Fruit fly (Drosophila melanogaster) whole organism, embryonic: ENCODE data around the gene CG9733.

Experiments used
- CG10462 ChIP-seq: fragments of 200-800 bp; sonication (Bioruptor generic); optimal IDR thresholded peaks from 2 replicates; lab custom pipeline; 2016; ENCODE audit warnings: missing biosample characterization, missing genetic modification characterization
- CG11247 ChIP-seq: fragments of 200-800 bp; sonication (Bioruptor generic); IDR thresholded peaks from 2 replicates; pipeline ENCODE4 v1.3.6; 2022; ENCODE audit warnings: missing biosample characterization, missing genetic modification characterization
- CG12391 ChIP-seq: fragments of 200-800 bp; sonication (Bioruptor generic); optimal IDR thresholded peaks from 3 replicates; lab custom pipeline; 2018; ENCODE audit warnings: missing biosample characterization, mild to moderate bottlenecking, missing genetic modification characterization, moderate library complexity
- CG12942 ChIP-seq: fragments of 200-800 bp; sonication (Bioruptor generic); optimal IDR thresholded peaks from 3 replicates; lab custom pipeline; 2016; ENCODE audit warnings: missing biosample characterization, missing genetic modification characterization
- CG13123 ChIP-seq: fragments of 200-800 bp; sonication (Bioruptor generic); optimal IDR thresholded peaks from 2 replicates; lab custom pipeline; 2016; ENCODE audit warnings: missing biosample characterization, missing genetic modification characterization
- CG15073 ChIP-seq: fragments of 200-800 bp; sonication (Bioruptor generic); optimal IDR thresholded peaks from 2 replicates; lab custom pipeline; 2016; ENCODE audit warnings: missing biosample characterization, missing genetic modification characterization
- CG16815 ChIP-seq: fragments of 200-800 bp; sonication (Bioruptor generic); optimal IDR thresholded peaks from 3 replicates; lab custom pipeline; 2017; ENCODE audit warnings: missing biosample characterization, mild to moderate bottlenecking, missing genetic modification characterization
- CG17359 ChIP-seq: fragments of 200-800 bp; sonication (Bioruptor generic); optimal IDR thresholded peaks from 3 replicates; lab custom pipeline; 2018; ENCODE audit warnings: missing biosample characterization, mild to moderate bottlenecking, missing genetic modification characterization, moderate library complexity
- CG17361 ChIP-seq: fragments of 200-800 bp; sonication (Bioruptor generic); IDR thresholded peaks from 3 replicates; pipeline ENCODE4 v1.3.6; 2022; ENCODE audit warnings: missing biosample characterization, missing genetic modification characterization
- CG18011 ChIP-seq: fragments of 200-800 bp; sonication (Bioruptor generic); optimal IDR thresholded peaks from 2 replicates; lab custom pipeline; 2017; ENCODE audit warnings: missing biosample characterization, missing genetic modification characterization, mild to moderate bottlenecking, moderate library complexity, missing genotype
- CG2120 ChIP-seq: fragments of 200-800 bp; sonication (Bioruptor generic); optimal IDR thresholded peaks from 3 replicates; lab custom pipeline; 2016; ENCODE audit warnings: missing biosample characterization, missing genetic modification characterization
- CG31441 ChIP-seq: fragments of 200-800 bp; sonication (Bioruptor generic); IDR thresholded peaks from 2 replicates; pipeline ENCODE4 v1.3.6; 2022; ENCODE audit warnings: missing biosample characterization, missing genetic modification characterization
- CG32772 ChIP-seq: fragments of 200-800 bp; sonication (Bioruptor generic); IDR thresholded peaks from 2 replicates; pipeline ENCODE4 v1.3.6; 2022; ENCODE audit warnings: missing biosample characterization, missing genetic modification characterization
- CG3281 ChIP-seq: fragments of 200-800 bp; sonication (Bioruptor generic); optimal IDR thresholded peaks from 3 replicates; lab custom pipeline; 2017; ENCODE audit warnings: missing biosample characterization, mild to moderate bottlenecking, missing genetic modification characterization
- CG3838 ChIP-seq: fragments of 200-800 bp; sonication (Bioruptor generic); optimal IDR thresholded peaks from 3 replicates; lab custom pipeline; 2016; ENCODE audit warnings: missing biosample characterization, missing genetic modification characterization
- CG6175 ChIP-seq: fragments of 200-800 bp; sonication (Bioruptor generic); IDR thresholded peaks from 3 replicates; pipeline ENCODE4 v1.3.6; 2022; ENCODE audit warnings: missing biosample characterization, missing genetic modification characterization
- CG6254 ChIP-seq: fragments of 200-800 bp; sonication (Bioruptor generic); optimal IDR thresholded peaks from 3 replicates; lab custom pipeline; 2017; ENCODE audit warnings: mild to moderate bottlenecking, missing biosample characterization, missing genetic modification reagents, missing genetic modification characterization
- CG7357 ChIP-seq: fragments of 200-800 bp; sonication (Bioruptor generic); IDR thresholded peaks from 3 replicates; pipeline ENCODE4 v1.3.6; 2022; ENCODE audit warnings: missing biosample characterization, missing genetic modification characterization
- CG7372 ChIP-seq: fragments of 200-800 bp; sonication (Bioruptor generic); IDR thresholded peaks from 2 replicates; pipeline ENCODE4 v1.3.6; 2022; ENCODE audit warnings: missing biosample characterization, missing genetic modification characterization
- CG7786 ChIP-seq: fragments of 200-800 bp; sonication (Bioruptor generic); optimal IDR thresholded peaks from 2 replicates; lab custom pipeline; 2016; ENCODE audit warnings: missing biosample characterization, missing genetic modification characterization
- Dek ChIP-seq: fragments of 200-800 bp; sonication (Bioruptor generic); optimal IDR thresholded peaks from 3 replicates; lab custom pipeline; 2019; ENCODE audit warnings: missing biosample characterization, mild to moderate bottlenecking, missing genetic modification characterization, moderate library complexity
- Dref ChIP-seq: fragments of 200-800 bp; sonication (Bioruptor generic); IDR thresholded peaks from 2 replicates; pipeline ENCODE4 v1.3.6; 2022; ENCODE audit warnings: missing biosample characterization, missing genetic modification characterization
- Eip74EF ChIP-seq, 2 experiments: fragments of 200-800 bp in 1 of 2; fragments of >200 bp in 1 of 2; sonication (Bioruptor generic) in 1 of 2; optimal IDR thresholded peaks; 2 replicates each; lab custom pipeline; 2017 to 2019; ENCODE audit warnings: missing biosample characterization in 2 of 2, missing genetic modification characterization in 2 of 2, mild to moderate bottlenecking in 1 of 2, moderate library complexity in 1 of 2
- Fer2 ChIP-seq: fragments of 200-800 bp; sonication (Bioruptor generic); optimal IDR thresholded peaks from 2 replicates; lab custom pipeline; 2018; ENCODE audit warnings: missing biosample characterization, mild to moderate bottlenecking, missing genetic modification characterization, moderate library complexity
- GATAe ChIP-seq: fragments of 200-800 bp; sonication (Bioruptor generic); conservative IDR thresholded peaks from 2 replicates; pipeline ENCODE4 v1.3.6; 2022; ENCODE audit warnings: missing biosample characterization, missing genetic modification characterization
- Jarid2 ChIP-seq: fragments of 200-800 bp; sonication (Bioruptor generic); optimal IDR thresholded peaks from 3 replicates; lab custom pipeline; 2017; ENCODE audit warnings: mild to moderate bottlenecking, missing biosample characterization, missing genetic modification reagents, missing genetic modification characterization
- Pdp1 ChIP-seq, 2 experiments: fragments of 200-800 bp; sonication (Bioruptor generic); optimal IDR thresholded peaks; 3 replicates each; lab custom pipeline; 2016; ENCODE audit warnings: missing biosample characterization in 2 of 2, missing genetic modification characterization in 2 of 2, mild to moderate bottlenecking in 1 of 2, moderate library complexity in 1 of 2
- Scr ChIP-seq: fragments of 200-800 bp; sonication (Bioruptor generic); IDR thresholded peaks from 2 replicates; pipeline ENCODE4 v1.3.6; 2022; ENCODE audit warnings: missing biosample characterization, missing genetic modification characterization; ENCODE audit not compliant: partially characterized antibody
- Sry-δ ChIP-seq: fragments of 200-800 bp; sonication (Bioruptor generic); optimal IDR thresholded peaks from 2 replicates; lab custom pipeline; 2016; ENCODE audit warnings: missing biosample characterization, missing genetic modification characterization
- az2 ChIP-seq: fragments of 200-800 bp; sonication (Bioruptor generic); optimal IDR thresholded peaks from 3 replicates; lab custom pipeline; 2016; ENCODE audit warnings: missing biosample characterization, missing genetic modification characterization
- btn ChIP-seq: fragments of 200-800 bp; sonication (Bioruptor generic); optimal IDR thresholded peaks from 2 replicates; lab custom pipeline; 2016; ENCODE audit warnings: missing biosample characterization, missing genetic modification characterization
- caup ChIP-seq: fragments of 200-800 bp; sonication (Bioruptor generic); optimal IDR thresholded peaks from 3 replicates; lab custom pipeline; 2017; ENCODE audit warnings: missing biosample characterization, mild to moderate bottlenecking, missing genetic modification characterization, moderate library complexity; ENCODE audit not compliant: severe bottlenecking
- chn ChIP-seq: fragments of 200-800 bp; sonication (Bioruptor generic); optimal IDR thresholded peaks from 2 replicates; lab custom pipeline; 2016; ENCODE audit warnings: missing biosample characterization, missing genetic modification characterization
- crol ChIP-seq: fragments of 200-800 bp; sonication (Bioruptor generic); IDR thresholded peaks from 2 replicates; pipeline ENCODE4 v1.3.6; 2022; ENCODE audit warnings: missing biosample characterization, missing genetic modification characterization
- danr ChIP-seq: fragments of 200-800 bp; sonication (Bioruptor generic); IDR thresholded peaks from 2 replicates; pipeline ENCODE4 v1.3.6; 2022; ENCODE audit warnings: missing biosample characterization, missing genetic modification characterization
- dmrt11E ChIP-seq: fragments of 200-800 bp; sonication (Bioruptor generic); optimal IDR thresholded peaks from 3 replicates; lab custom pipeline; 2018; ENCODE audit warnings: missing biosample characterization, mild to moderate bottlenecking, missing genetic modification characterization, moderate library complexity
- ems ChIP-seq: fragments of 200-800 bp; sonication (Bioruptor generic); optimal IDR thresholded peaks from 3 replicates; lab custom pipeline; 2016; ENCODE audit warnings: missing biosample characterization, missing genetic modification characterization
- fru ChIP-seq: fragments of >200 bp; optimal IDR thresholded peaks from 2 replicates; lab custom pipeline; 2017
- gfzf ChIP-seq: fragments of 200-800 bp; sonication (Bioruptor generic); optimal IDR thresholded peaks from 2 replicates; lab custom pipeline; 2016; ENCODE audit warnings: missing biosample characterization, mild to moderate bottlenecking, missing genetic modification characterization, moderate library complexity
- kah ChIP-seq: fragments of 200-800 bp; sonication (Bioruptor generic); optimal IDR thresholded peaks from 2 replicates; lab custom pipeline; 2018; ENCODE audit warnings: missing biosample characterization, mild to moderate bottlenecking, missing genetic modification characterization
- kni ChIP-seq: fragments of 200-800 bp; sonication (Bioruptor generic); optimal IDR thresholded peaks from 3 replicates; lab custom pipeline; 2017; ENCODE audit warnings: mild to moderate bottlenecking, missing biosample characterization, missing genetic modification reagents, missing genetic modification characterization
- lmd ChIP-seq: fragments of 200-800 bp; sonication (Bioruptor generic); IDR thresholded peaks from 2 replicates; pipeline ENCODE4 v1.3.6; 2022; ENCODE audit warnings: missing biosample characterization, missing genetic modification characterization
- otp ChIP-seq: fragments of 200-800 bp; sonication (Bioruptor generic); IDR thresholded peaks from 3 replicates; pipeline ENCODE4, ENCODE4 v1.3.6; 2022; ENCODE audit warnings: missing biosample characterization, missing genetic modification characterization
- pita ChIP-seq: fragments of 200-800 bp; sonication (Bioruptor generic); optimal IDR thresholded peaks from 2 replicates; lab custom pipeline; 2017; ENCODE audit warnings: missing biosample characterization, mild to moderate bottlenecking, missing genetic modification characterization
- prd ChIP-seq, 3 experiments: fragments of >200 bp in 2 of 3; fragments of 200-800 bp in 1 of 3; sonication (Bioruptor generic) in 1 of 3; optimal IDR thresholded peaks in 2 of 3; IDR thresholded peaks in 1 of 3; 2 replicates in 2 of 3; 3 replicates in 1 of 3; pipeline versions ENCODE4 v1.3.6 to Lab custom; 2017 to 2022; ENCODE audit warnings: missing biosample characterization in 1 of 3, missing genetic modification characterization in 1 of 3
- sima ChIP-seq: fragments of 200-800 bp; sonication (Bioruptor generic); optimal IDR thresholded peaks from 2 replicates; lab custom pipeline; 2016; ENCODE audit warnings: missing biosample characterization, missing genetic modification characterization
- slou ChIP-seq: fragments of 200-800 bp; sonication (Bioruptor generic); optimal IDR thresholded peaks from 3 replicates; lab custom pipeline; 2016; ENCODE audit warnings: missing biosample characterization, missing genetic modification characterization
- trem ChIP-seq: fragments of 200-800 bp; optimal IDR thresholded peaks from 3 replicates; lab custom pipeline; 2019; ENCODE audit warnings: missing biosample characterization, mild to moderate bottlenecking, missing genetic modification characterization, moderate library complexity

The CG9733 gene

dm6 chr3R:30264671-30265282 is 18.3 kb upstream of the CG9733 start:
- TF ChIP-seq Pdp1 (GFP tag; optimal IDR thresholded peaks at IDR 0.05; lab: Kevin White, UChicago) (peak in 1 of 2 experiments; percentile 37), GATAe (GFP tag; lab: Robert Waterston, UW) (no peak), crol (GFP tag; lab: Robert Waterston, UW) (peak; percentile 43)

- TF ChIP-seq CG7357 (GFP tag; lab: Robert Waterston, UW) (peak; percentile 32; the same call in 1 of the 3 replicates), CG32772 (GFP tag; lab: Robert Waterston, UW) (0 out of 2 replicates have a peak, but pooled peaks have one; percentile 26), az2 (GFP tag; lab: Kevin White, UChicago) (peak; percentile 13), chn (GFP tag; lab: Kevin White, UChicago) (no peak), CG12391 (tag; lab: Kevin White, UChicago) (peak; percentile 54), Jarid2 (GFP tag; lab: Kevin White, UChicago) (no peak), danr (GFP tag; lab: Robert Waterston, UW) (no peak), Sry-δ (no peak), gfzf (GFP tag; lab: Kevin White, UChicago) (no peak), kah (GFP tag; lab: Kevin White, UChicago) (no peak), dmrt11E (tag; lab: Kevin White, UChicago) (peak; percentile 75), ems (GFP tag; lab: Kevin White, UChicago) (no peak), Fer2 (tag; lab: Kevin White, UChicago) (no peak), CG2120 (no peak), Eip74EF (GFP tag; optimal IDR thresholded peaks at IDR 0.05; lab: Kevin White, UChicago) (peak in 1 of 2 experiments; percentile 13), otp (GFP tag; lab: Robert Waterston, UW) (peak; percentile 53; the same call in 1 of the 3 replicates), btn (GFP tag; lab: Kevin White, UChicago) (no peak), CG6254 (peak; percentile 4), Dref (GFP tag; lab: Robert Waterston, UW) (no peak), lmd (GFP tag; lab: Robert Waterston, UW) (peak; percentile 43; the same call in 1 of the 2 replicates), trem (peak; percentile 5), CG12942 (GFP tag; lab: Kevin White, UChicago) (no peak), CG11247 (no peak), prd (optimal IDR thresholded peaks at IDR 0.05; lab: Kevin White, UChicago) (no peak), prd (GFP tag; IDR thresholded peaks at IDR 0.05; lab: Robert Waterston, UW) (peak; percentile 75), CG6175 (GFP tag; lab: Robert Waterston, UW) (no peak), CG10462 (GFP tag; lab: Kevin White, UChicago) (no peak), slou (no peak), CG31441 (GFP tag; lab: Robert Waterston, UW) (peak; percentile 53; the same call in 1 of the 2 replicates), CG13123 (GFP tag; lab: Kevin White, UChicago) (no peak), CG3838 (no peak), kni (no peak), CG18011 (GFP tag; lab: Kevin White, UChicago) (no peak), CG17359 (tag; lab: Kevin White, UChicago) (no peak), pita (GFP tag; lab: Kevin White, UChicago) (no peak), fru (no peak), caup (GFP tag; lab: Kevin White, UChicago) (no peak), CG3281 (GFP tag; lab: Kevin White, UChicago) (no peak), Dek (tag; lab: Kevin White, UChicago) (no peak), sima (no peak), CG17361 (GFP tag; lab: Robert Waterston, UW) (peak; percentile 71; the same call in 2 of the 3 replicates), CG7372 (GFP tag; lab: Robert Waterston, UW) (no peak), CG16815 (GFP tag; lab: Kevin White, UChicago) (peak; percentile 51), CG7786 (no peak), Scr (GFP tag; lab: Robert Waterston, UW) (no peak), CG15073 (GFP tag; lab: Kevin White, UChicago) (no peak)
These were observed 17.2 kb upstream of the CG9733 start for dm6 chr3R:30263708-30264107.
